Worm (Caenorhabditis elegans) whole organism, L3 larva: ENCODE results near the gene rha-1.

Experiments used
- aly-2 ChIP-seq: fragments of 150-350 bp; optimal IDR thresholded peaks from 2 replicates; lab custom pipeline; 2014; ENCODE audit warnings: missing biosample characterization, missing genetic modification characterization
- ama-1 ChIP-seq: fragments of 150-350 bp; optimal IDR thresholded peaks from 2 replicates; lab custom pipeline; 2018
- ceh-28 ChIP-seq: fragments of 150-350 bp; optimal IDR thresholded peaks from 2 replicates; lab custom pipeline; 2014; ENCODE audit warnings: missing biosample characterization, missing genetic modification reagents, missing genetic modification characterization
- ceh-82 ChIP-seq: fragments of 150-350 bp; optimal IDR thresholded peaks from 2 replicates; lab custom pipeline; 2014; ENCODE audit warnings: missing biosample characterization, missing genetic modification characterization
- egl-5 ChIP-seq: fragments of 150-350 bp; optimal IDR thresholded peaks from 2 replicates; lab custom pipeline; 2017; ENCODE audit warnings: missing biosample characterization, missing genetic modification reagents, missing genetic modification characterization, inconsistent platforms
- elt-2 ChIP-seq: sonication (generic microtip); optimal IDR thresholded peaks from 2 replicates; lab custom pipeline; 2016; ENCODE audit warnings: missing genetic modification reagents, mild to moderate bottlenecking, missing genetic modification characterization, missing compliant biosample characterization
- fos-1 ChIP-seq: fragments of 150-350 bp; optimal IDR thresholded peaks from 2 replicates; lab custom pipeline; 2014; ENCODE audit warnings: missing biosample characterization, missing genetic modification characterization
- hmg-11 ChIP-seq: sonication (generic microtip); optimal IDR thresholded peaks from 2 replicates; lab custom pipeline; 2016; ENCODE audit warnings: missing genetic modification characterization, missing compliant biosample characterization
- jun-1 ChIP-seq: fragments of 150-350 bp; optimal IDR thresholded peaks from 2 replicates; lab custom pipeline; 2014; ENCODE audit warnings: missing biosample characterization, missing genetic modification reagents, missing genetic modification characterization
- lin-15B ChIP-seq: fragments of 150-350 bp; optimal IDR thresholded peaks from 2 replicates; lab custom pipeline; 2014; ENCODE audit warnings: missing biosample characterization, missing genetic modification characterization
- mdl-1 ChIP-seq: fragments of 150-350 bp; optimal IDR thresholded peaks from 2 replicates; lab custom pipeline; 2014; ENCODE audit warnings: missing biosample characterization, missing genetic modification characterization
- nhr-12 ChIP-seq: fragments of 150-350 bp; optimal IDR thresholded peaks from 2 replicates; lab custom pipeline; 2014; ENCODE audit warnings: missing biosample characterization, missing genetic modification characterization
- nhr-23 ChIP-seq: fragments of 150-350 bp; optimal IDR thresholded peaks from 2 replicates; lab custom pipeline; 2014; ENCODE audit warnings: missing biosample characterization, missing genetic modification reagents, missing genetic modification characterization
- nhr-25 ChIP-seq: sonication (generic microtip); optimal IDR thresholded peaks from 2 replicates; lab custom pipeline; 2017; ENCODE audit warnings: missing biosample characterization, missing genetic modification characterization
- nhr-28 ChIP-seq: fragments of 150-350 bp; optimal IDR thresholded peaks from 2 replicates; lab custom pipeline; 2014; ENCODE audit warnings: missing biosample characterization, missing genetic modification characterization
- nhr-67 ChIP-seq: fragments of 150-350 bp; optimal IDR thresholded peaks from 2 replicates; lab custom pipeline; 2014; ENCODE audit warnings: missing biosample characterization, missing genetic modification characterization
- nhr-76 ChIP-seq: fragments of 150-350 bp; sonication (generic microtip); optimal IDR thresholded peaks from 5 replicates; lab custom pipeline; 2014; ENCODE audit warnings: missing biosample characterization, missing genetic modification characterization
- nhr-77 ChIP-seq: fragments of 150-350 bp; optimal IDR thresholded peaks from 2 replicates; lab custom pipeline; 2014; ENCODE audit warnings: missing biosample characterization, missing genetic modification characterization
- pha-4 ChIP-seq: fragments of 150-350 bp; optimal IDR thresholded peaks from 2 replicates; lab custom pipeline; 2014; ENCODE audit warnings: missing biosample characterization, missing genetic modification reagents, missing genetic modification characterization
- pqm-1 ChIP-seq: fragments of 150-350 bp; optimal IDR thresholded peaks from 2 replicates; lab custom pipeline; 2017; ENCODE audit warnings: missing biosample characterization, missing genetic modification characterization, inconsistent platforms
- sea-2 ChIP-seq: fragments of 150-350 bp; sonication (generic microtip); optimal IDR thresholded peaks from 4 replicates; lab custom pipeline; 2014; ENCODE audit warnings: missing biosample characterization, missing genetic modification reagents, missing genetic modification characterization
- skn-1 ChIP-seq: fragments of 150-350 bp; optimal IDR thresholded peaks from 2 replicates; lab custom pipeline; 2014; ENCODE audit warnings: missing biosample characterization, missing genetic modification characterization
- snpc-4 ChIP-seq: fragments of 150-350 bp; optimal IDR thresholded peaks from 2 replicates; lab custom pipeline; 2014; ENCODE audit warnings: missing biosample characterization, missing genetic modification characterization
- tbx-2 ChIP-seq: sonication (generic microtip); optimal IDR thresholded peaks from 2 replicates; lab custom pipeline; 2016; ENCODE audit warnings: mild to moderate bottlenecking, missing genetic modification characterization, missing compliant biosample characterization
- unc-39 ChIP-seq: sonication (generic microtip); optimal IDR thresholded peaks from 4 replicates; lab custom pipeline; 2017; ENCODE audit warnings: missing biosample characterization, missing genetic modification characterization
- unc-62 ChIP-seq: fragments of 150-350 bp; sonication (generic microtip); optimal IDR thresholded peaks from 4 replicates; lab custom pipeline; 2014; ENCODE audit warnings: missing biosample characterization, missing genetic modification reagents, missing genetic modification characterization
- ztf-11 ChIP-seq: fragments of 150-350 bp; optimal IDR thresholded peaks from 2 replicates; lab custom pipeline; 2014; ENCODE audit warnings: missing biosample characterization, missing genetic modification characterization
- ztf-4 ChIP-seq: fragments of 150-350 bp; optimal IDR thresholded peaks from 2 replicates; lab custom pipeline; 2014; ENCODE audit warnings: missing biosample characterization, missing genetic modification characterization

Gene rha-1

DNA sequence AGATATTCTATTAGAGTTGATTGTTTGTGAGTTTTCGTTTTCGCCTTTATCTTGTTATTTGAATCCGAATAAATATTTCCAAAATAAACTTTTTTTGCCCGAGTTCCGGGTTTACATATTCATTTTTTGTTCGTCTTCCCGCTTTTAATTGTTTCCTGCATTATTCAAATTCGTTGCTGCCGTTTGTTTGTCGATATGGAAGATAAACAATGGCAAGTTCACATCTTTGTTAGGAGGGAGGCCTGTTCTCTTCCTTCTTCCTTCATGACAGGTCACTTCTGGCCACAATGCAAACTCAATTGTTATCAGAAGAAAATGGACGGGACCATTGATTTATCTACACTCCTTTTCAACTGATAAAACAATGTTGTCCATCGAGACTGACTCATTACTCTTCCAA is 6.1 kb upstream of the rha-1 start:
- TF ChIP-seq tbx-2 (tag; lab: Kevin White, UChicago) (no peak), pha-4 (tag; lab: Kevin White, UChicago) (peak; percentile 10)
- TF ChIP-seq, all 47 proteins: peak for 1

ce11 chrII:8884262-8884949 is 947 bp upstream of the rha-1 start, which contains the start of the genes T07D4.5 and ddx-19:
T07D4.5 (minus strand) TSS chrII:8884332.
ddx-19 (plus strand) TSS chrII:8884899.
- TF ChIP-seq ztf-4 (tag; lab: Kevin White, UChicago) (no peak), unc-39 (tag; lab: Kevin White, UChicago) (no peak), lin-15B (tag; lab: Kevin White, UChicago) (peak; percentile 42), nhr-28 (tag; lab: Kevin White, UChicago) (no peak), nhr-76 (no peak), mdl-1 (tag; lab: Kevin White, UChicago) (no peak), ceh-28 (no peak), nhr-23 (tag; lab: Kevin White, UChicago) (peak; percentile 8), pha-4 (tag; lab: Kevin White, UChicago) (peak; percentile 78), ama-1 (lab: Kevin White, UChicago) (no peak), nhr-77 (tag; lab: Kevin White, UChicago) (no peak), nhr-67 (tag; lab: Kevin White, UChicago) (no peak), aly-2 (tag; lab: Kevin White, UChicago) (no peak), sea-2 (no peak), hmg-11 (tag; lab: Kevin White, UChicago) (no peak), pqm-1 (tag; lab: Kevin White, UChicago) (peak; percentile 7), ceh-82 (tag; lab: Kevin White, UChicago) (no peak), elt-2 (tag; lab: Kevin White, UChicago) (peak; percentile 29)

ce11 chrII:8878528-8878927 is 4.9 kb downstream of the rha-1 start:
- TF ChIP-seq unc-62 (no peak), nhr-12 (tag; lab: Kevin White, UChicago) (no peak)

DNA sequence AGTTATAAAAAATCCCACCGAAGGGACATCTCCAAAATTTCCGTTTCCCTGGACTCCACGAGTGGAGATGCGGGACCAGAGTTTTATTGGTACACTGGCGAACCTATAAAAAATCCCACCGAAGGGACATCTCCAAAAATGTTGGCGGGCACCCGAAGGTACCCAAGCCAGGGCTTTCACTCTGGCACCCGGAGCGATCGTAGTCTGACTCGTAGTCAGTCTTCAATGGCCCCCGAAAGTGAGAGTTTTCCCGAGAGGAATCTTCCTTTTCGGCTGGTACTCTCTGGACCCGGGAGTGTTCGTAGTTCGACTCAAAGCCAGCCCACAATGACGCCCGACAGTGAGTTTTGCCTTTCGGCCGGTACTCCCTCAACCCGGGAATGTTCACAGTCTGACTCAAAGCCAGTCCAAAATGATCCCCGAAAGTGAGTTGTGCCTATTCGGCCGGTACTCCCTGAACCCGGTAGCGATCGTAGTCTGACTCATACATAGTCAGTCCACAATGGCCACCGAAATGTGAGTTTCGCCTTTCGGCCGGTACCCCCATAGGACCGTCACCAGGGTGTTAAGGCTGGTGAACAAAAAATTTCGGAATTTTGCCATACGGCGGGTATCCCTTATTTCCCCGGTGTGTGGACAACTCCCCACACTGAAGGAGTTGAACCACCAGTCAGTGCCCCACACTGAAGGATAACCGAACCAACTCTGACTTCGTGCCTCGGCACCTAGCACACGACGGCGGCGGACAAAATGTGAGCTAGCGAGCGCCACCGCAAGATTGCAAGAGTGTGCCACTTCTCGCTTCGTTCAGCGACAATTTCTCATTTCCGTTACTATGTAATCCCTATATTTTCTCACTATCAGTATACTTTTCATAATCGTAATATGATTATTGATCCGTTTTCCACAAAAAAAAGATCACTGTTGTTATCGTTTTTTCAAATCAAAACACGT is 6.2 kb downstream of the rha-1 start:
- TF ChIP-seq pha-4 (tag; lab: Kevin White, UChicago) = no peak
- TF ChIP-seq lin-15B (tag; lab: Kevin White, UChicago) = no peak
- TF ChIP-seq nhr-23 (tag; lab: Kevin White, UChicago) = no peak
- TF ChIP-seq unc-62 = no peak
- peak; percentile 56 for TF ChIP-seq snpc-4 (tag; lab: Kevin White, UChicago)
- no peak for TF ChIP-seq fos-1 (tag; lab: Kevin White, UChicago)
- TF ChIP-seq, all 47 proteins: peak for 1

ce11 chrII:8873842-8874241 is 9.6 kb downstream of the rha-1 start, which contains the start of gene T07D4.2:
T07D4.2 (minus strand) TSS chrII:8873942.
- TF ChIP-seq elt-2 (tag; lab: Kevin White, UChicago) = no peak
- peak; percentile 11 for TF ChIP-seq unc-62

ce11 chrII:8866844-8867243 is 16.6 kb downstream of the rha-1 start:
- TF ChIP-seq fos-1 (tag; lab: Kevin White, UChicago) = no peak
- no peak for TF ChIP-seq skn-1
- peak; percentile 83 for TF ChIP-seq elt-2 (tag; lab: Kevin White, UChicago)
- TF ChIP-seq ztf-11 (tag; lab: Kevin White, UChicago) = no peak
- TF ChIP-seq sea-2 = no peak
- peak; percentile 67 for TF ChIP-seq pqm-1 (tag; lab: Kevin White, UChicago)
- TF ChIP-seq nhr-25 (tag; lab: Kevin White, UChicago) = no peak
- TF ChIP-seq egl-5 (tag; lab: Kevin White, UChicago) = no peak
- TF ChIP-seq jun-1 (tag; lab: Kevin White, UChicago) = peak; percentile 21
- no peak for TF ChIP-seq nhr-23 (tag; lab: Kevin White, UChicago)
